Worm (Caenorhabditis elegans): ENCODE measurements around the gene C29F9.6.

- TF ChIP-seq hmg-4 (GFP tag; optimal IDR thresholded peaks at IDR 0.05), result no peak
- no peak for TF ChIP-seq tbx-37 (GFP tag; conservative IDR thresholded peaks at IDR 0.05)
- TF ChIP-seq ama-1 (optimal IDR thresholded peaks at IDR 0.05), result no peak
- TF ChIP-seq tra-4 (tag; optimal IDR thresholded peaks at IDR 0.05), result no peak
These were observed 18.5 kb upstream of the C29F9.6 start for ce11 chrIII:96196-96595.

Measured in whole organism, early embryonic.